Worm (Caenorhabditis elegans) whole organism, young adult: ENCODE results near the gene sri-19.

Source experiments
- B0019.2 ChIP-seq: fragments of 200-800 bp; sonication (Bioruptor generic); conservative IDR thresholded peaks from 2 replicates; pipeline ENCODE4 v1.3.6; 2022; ENCODE audit warnings: missing genetic modification reagents, missing genetic modification characterization, missing compliant biosample characterization
- D2030.7 ChIP-seq: fragments of 200-800 bp; sonication (Bioruptor generic); IDR thresholded peaks from 2 replicates; pipeline ENCODE4 v1.3.6; 2022; ENCODE audit warnings: missing genetic modification reagents, missing genetic modification characterization, missing compliant biosample characterization
- ama-1 ChIP-seq, 3 experiments: fragments of 150-350 bp in 1 of 3; sonication (generic microtip) in 2 of 3; optimal IDR thresholded peaks; 2 replicates each; lab custom pipeline; 2014 to 2018; ENCODE audit warnings: missing biosample characterization in 2 of 3, missing genetic modification characterization in 2 of 3, missing genetic modification reagents in 2 of 3
- rpc-1 ChIP-seq, 2 experiments: fragments of 150-350 bp in 1 of 2; sonication (generic microtip) in 1 of 2; optimal IDR thresholded peaks; 2 replicates each; lab custom pipeline; 2014 to 2018; ENCODE audit warnings: missing biosample characterization in 1 of 2, missing genetic modification characterization in 1 of 2, missing genetic modification reagents in 1 of 2, missing genotype in 1 of 2

ce11 chrIV:11008255-11008654 is 50.1 kb downstream of the sri-19 start:
- no peak for TF ChIP-seq D2030.7 (GFP tag; lab: Robert Waterston, UW)
- no peak for TF ChIP-seq B0019.2
- TF ChIP-seq ama-1 (optimal IDR thresholded peaks at IDR 0.05; lab: Kevin White, UChicago) = no peak
- no peak for TF ChIP-seq ama-1 (GFP tag; optimal IDR thresholded peaks at IDR 0.05; lab: Kevin White, UChicago)
- TF ChIP-seq rpc-1 (optimal IDR thresholded peaks at IDR 0.05; lab: Kevin White, UChicago) = no peak
- no peak for TF ChIP-seq rpc-1 (tag; optimal IDR thresholded peaks at IDR 0.05; lab: Kevin White, UChicago)
